Worm (Caenorhabditis elegans) whole organism, mixed stage, embryonic: Measurements from ENCODE around the gene Y39G8B.2.

Source experiments
- bed-3 ChIP-seq: fragments of 200-800 bp; sonication (Bioruptor generic); optimal IDR thresholded peaks from 3 replicates; lab custom pipeline; 2018; ENCODE audit warnings: mild to moderate bottlenecking, missing genetic modification characterization, moderate library complexity, missing compliant biosample characterization
- blmp-1 ChIP-seq: fragments of 150-350 bp; optimal IDR thresholded peaks from 2 replicates; lab custom pipeline; 2014; ENCODE audit warnings: missing biosample characterization, missing genetic modification characterization
- ceh-39 ChIP-seq: fragments of 150-350 bp; optimal IDR thresholded peaks from 2 replicates; lab custom pipeline; 2014; ENCODE audit warnings: missing biosample characterization, missing genetic modification characterization
- ceh-43 ChIP-seq: fragments of 200-800 bp; sonication (Bioruptor generic); optimal IDR thresholded peaks from 2 replicates; lab custom pipeline; 2018; ENCODE audit warnings: mild to moderate bottlenecking, missing genetic modification characterization, moderate library complexity, missing compliant biosample characterization
- ceh-83 ChIP-seq: fragments of 200-800 bp; sonication (Bioruptor generic); optimal IDR thresholded peaks from 2 replicates; lab custom pipeline; 2018; ENCODE audit warnings: mild to moderate bottlenecking, missing genetic modification characterization, missing compliant biosample characterization
- ces-1 ChIP-seq: fragments of 150-350 bp; optimal IDR thresholded peaks from 2 replicates; lab custom pipeline; 2014; ENCODE audit warnings: missing biosample characterization, missing genetic modification reagents, missing genetic modification characterization
- cnd-1 ChIP-seq: fragments of 200-800 bp; sonication (Bioruptor generic); optimal IDR thresholded peaks from 2 replicates; lab custom pipeline; 2018; ENCODE audit warnings: mild to moderate bottlenecking, missing genetic modification characterization, missing compliant biosample characterization
- drap-1 ChIP-seq: fragments of 200-800 bp; sonication (Bioruptor generic); optimal IDR thresholded peaks from 3 replicates; lab custom pipeline; 2018; ENCODE audit warnings: mild to moderate bottlenecking, missing genetic modification characterization, missing compliant biosample characterization
- elt-1 ChIP-seq: sonication (generic microtip); optimal IDR thresholded peaks from 2 replicates; lab custom pipeline; 2017; ENCODE audit warnings: missing genetic modification characterization, mild to moderate bottlenecking, missing compliant biosample characterization, antibody characterized with exemption, moderate library complexity, borderline replicate concordance; ENCODE audit not compliant: insufficient read depth
- elt-3 ChIP-seq: fragments of 150-350 bp; optimal IDR thresholded peaks from 2 replicates; lab custom pipeline; 2014; ENCODE audit warnings: missing biosample characterization, missing genetic modification characterization
- flh-1 ChIP-seq: fragments of 200-800 bp; sonication (Bioruptor generic); optimal IDR thresholded peaks from 2 replicates; lab custom pipeline; 2018; ENCODE audit warnings: mild to moderate bottlenecking, missing genetic modification characterization, moderate library complexity, missing compliant biosample characterization
- hlh-1 ChIP-seq: fragments of 150-350 bp; optimal IDR thresholded peaks from 2 replicates; lab custom pipeline; 2014; ENCODE audit warnings: missing biosample characterization, missing genetic modification reagents, missing genetic modification characterization
- lin-13 ChIP-seq: fragments of 150-350 bp; optimal IDR thresholded peaks from 2 replicates; lab custom pipeline; 2014; ENCODE audit warnings: missing biosample characterization, missing genetic modification characterization
- lin-32 ChIP-seq: fragments of 200-800 bp; sonication (Bioruptor generic); optimal IDR thresholded peaks from 2 replicates; lab custom pipeline; 2018; ENCODE audit warnings: mild to moderate bottlenecking, missing genetic modification characterization, missing compliant biosample characterization
- lsy-2 ChIP-seq: fragments of 150-350 bp; optimal IDR thresholded peaks from 2 replicates; lab custom pipeline; 2014; ENCODE audit warnings: missing biosample characterization, missing genetic modification characterization
- mab-5 ChIP-seq: fragments of 150-350 bp; optimal IDR thresholded peaks from 2 replicates; lab custom pipeline; 2014; ENCODE audit warnings: missing biosample characterization, missing genetic modification characterization
- mep-1 ChIP-seq: fragments of 150-350 bp; optimal IDR thresholded peaks from 2 replicates; lab custom pipeline; 2017; ENCODE audit warnings: missing biosample characterization, missing genetic modification reagents, missing genetic modification characterization, inconsistent platforms
- mls-2 ChIP-seq: sonication (generic microtip); optimal IDR thresholded peaks from 2 replicates; lab custom pipeline; 2016; ENCODE audit warnings: mild to moderate bottlenecking, missing genetic modification characterization, moderate library complexity, missing compliant biosample characterization
- nhr-12 ChIP-seq: fragments of 150-350 bp; optimal IDR thresholded peaks from 2 replicates; lab custom pipeline; 2014; ENCODE audit warnings: missing biosample characterization, missing genetic modification characterization
- nhr-237 ChIP-seq: fragments of 150-350 bp; optimal IDR thresholded peaks from 2 replicates; lab custom pipeline; 2014; ENCODE audit warnings: missing biosample characterization, missing genetic modification characterization
- nhr-28 ChIP-seq: fragments of 150-350 bp; optimal IDR thresholded peaks from 2 replicates; lab custom pipeline; 2014; ENCODE audit warnings: missing biosample characterization, missing genetic modification characterization
- nhr-76 ChIP-seq: sonication (generic microtip); optimal IDR thresholded peaks from 2 replicates; lab custom pipeline; 2017; ENCODE audit warnings: missing biosample characterization, missing genetic modification characterization
- sem-2 ChIP-seq: fragments of 200-800 bp; sonication (Bioruptor generic); optimal IDR thresholded peaks from 2 replicates; lab custom pipeline; 2018; ENCODE audit warnings: mild to moderate bottlenecking, missing genetic modification characterization, missing compliant biosample characterization
- snpc-4 ChIP-seq: fragments of 150-350 bp; optimal IDR thresholded peaks from 2 replicates; lab custom pipeline; 2014; ENCODE audit warnings: missing biosample characterization, missing genetic modification characterization
- sptf-1 ChIP-seq: sonication (generic microtip); optimal IDR thresholded peaks from 2 replicates; lab custom pipeline; 2017; ENCODE audit warnings: mild to moderate bottlenecking, missing genetic modification characterization, moderate library complexity, missing compliant biosample characterization
- tbx-8 ChIP-seq: fragments of 200-800 bp; sonication (Bioruptor generic); optimal IDR thresholded peaks from 2 replicates; lab custom pipeline; 2018; ENCODE audit warnings: mild to moderate bottlenecking, missing genetic modification characterization, moderate library complexity, missing compliant biosample characterization
- unc-120 ChIP-seq: sonication (generic microtip); optimal IDR thresholded peaks from 2 replicates; lab custom pipeline; 2017; ENCODE audit warnings: missing genetic modification characterization, missing compliant biosample characterization; ENCODE audit not compliant: poor library complexity, severe bottlenecking
- unc-39 ChIP-seq: fragments of 150-350 bp; optimal IDR thresholded peaks from 2 replicates; lab custom pipeline; 2014; ENCODE audit warnings: missing biosample characterization, missing genetic modification characterization
- ztf-11 ChIP-seq: fragments of 150-350 bp; optimal IDR thresholded peaks from 2 replicates; lab custom pipeline; 2014; ENCODE audit warnings: missing biosample characterization, missing genetic modification characterization

Y39G8B.2 gene

ce11 chrII:13956529-13956928 is 19.5 kb downstream of the Y39G8B.2 start:
- no peak for TF ChIP-seq mls-2 (tag; lab: Kevin White, UChicago)
- TF ChIP-seq ceh-43 (GFP tag; lab: Kevin White, UChicago) = no peak
- TF ChIP-seq tbx-8 (GFP tag; lab: Kevin White, UChicago) = no peak
- TF ChIP-seq elt-3 = no peak
- TF ChIP-seq ces-1 (GFP tag; lab: Kevin White, UChicago) = no peak
- TF ChIP-seq sptf-1 (tag; lab: Kevin White, UChicago) = no peak
- no peak for TF ChIP-seq nhr-12
- TF ChIP-seq lin-32 (GFP tag; lab: Kevin White, UChicago) = no peak
- no peak for TF ChIP-seq lin-13
- TF ChIP-seq bed-3 = no peak
- no peak for TF ChIP-seq cnd-1
- TF ChIP-seq lsy-2 (tag; lab: Kevin White, UChicago) = no peak
- no peak for TF ChIP-seq ceh-83
- TF ChIP-seq nhr-28 (tag; lab: Kevin White, UChicago) = no peak
- no peak for TF ChIP-seq hlh-1 (tag; lab: Kevin White, UChicago)
- no peak for TF ChIP-seq blmp-1
- no peak for TF ChIP-seq ztf-11 (tag; lab: Kevin White, UChicago)
- no peak for TF ChIP-seq mab-5 (tag; lab: Kevin White, UChicago)

- TF ChIP-seq tbx-8 (GFP tag; lab: Kevin White, UChicago) = no peak
- TF ChIP-seq ceh-39 = no peak
- TF ChIP-seq ces-1 (GFP tag; lab: Kevin White, UChicago) = no peak
- TF ChIP-seq, all 35 proteins: peak for 0
These were observed 21.0 kb downstream of the Y39G8B.2 start for ce11 chrII:13954979-13955378.

- TF ChIP-seq unc-39 (tag; lab: Kevin White, UChicago) (no peak), snpc-4 (tag; lab: Kevin White, UChicago) (no peak), flh-1 (no peak)
These were observed 21.9 kb downstream of the Y39G8B.2 start for ce11 chrII:13954077-13954476.

ce11 chrII:13951986-13952385 is 24.0 kb downstream of the Y39G8B.2 start:
- TF ChIP-seq mls-2 (tag; lab: Kevin White, UChicago) (no peak), blmp-1 (no peak), sem-2 (no peak), snpc-4 (tag; lab: Kevin White, UChicago) (no peak), sptf-1 (tag; lab: Kevin White, UChicago) (no peak), elt-3 (no peak), mep-1 (tag; lab: Kevin White, UChicago) (no peak), ces-1 (GFP tag; lab: Kevin White, UChicago) (no peak), unc-39 (tag; lab: Kevin White, UChicago) (no peak), tbx-8 (GFP tag; lab: Kevin White, UChicago) (no peak)

- TF ChIP-seq ceh-83 (no peak), mab-5 (tag; lab: Kevin White, UChicago) (no peak), unc-120 (tag; lab: Kevin White, UChicago) (no peak), mep-1 (tag; lab: Kevin White, UChicago) (no peak), bed-3 (no peak), cnd-1 (no peak), nhr-28 (tag; lab: Kevin White, UChicago) (no peak), nhr-237 (no peak), elt-1 (no peak), lin-13 (no peak), sptf-1 (tag; lab: Kevin White, UChicago) (no peak), drap-1 (GFP tag; lab: Kevin White, UChicago) (no peak), nhr-12 (no peak), flh-1 (no peak), tbx-8 (GFP tag; lab: Kevin White, UChicago) (no peak), sem-2 (no peak), lsy-2 (tag; lab: Kevin White, UChicago) (no peak)
These were observed 26.7 kb downstream of the Y39G8B.2 start, which contains the start of gene sre-44 for ce11 chrII:13949290-13949689. Gene sre-44, plus strand, starts transcription at chrII:13949590.

- no peak for TF ChIP-seq nhr-12
- no peak for TF ChIP-seq nhr-237
- no peak for TF ChIP-seq nhr-76 (tag; lab: Kevin White, UChicago)
- TF ChIP-seq nhr-28 (tag; lab: Kevin White, UChicago) = no peak
- no peak for TF ChIP-seq elt-1
- no peak for TF ChIP-seq ceh-39
- TF ChIP-seq mab-5 (tag; lab: Kevin White, UChicago) = no peak
- no peak for TF ChIP-seq blmp-1
- no peak for TF ChIP-seq lin-32 (GFP tag; lab: Kevin White, UChicago)
These were observed 30.5 kb downstream of the Y39G8B.2 start for ce11 chrII:13945527-13945926.
